Worm (Caenorhabditis elegans) whole organism, young adult: ENCODE measurements around the gene C31H1.2.

Experiments
- B0261.1 ChIP-seq: sonication (generic microtip); optimal IDR thresholded peaks from 2 replicates; lab custom pipeline; 2016; ENCODE audit warnings: mild to moderate bottlenecking, missing genetic modification characterization, moderate library complexity, missing compliant biosample characterization
- B0336.3 ChIP-seq: fragments of 200-800 bp; sonication (Bioruptor generic); IDR thresholded peaks from 2 replicates; pipeline ENCODE4 v1.3.6; 2022; ENCODE audit warnings: missing genetic modification characterization, missing compliant biosample characterization
- F52B5.7 ChIP-seq: sonication (generic microtip); optimal IDR thresholded peaks from 2 replicates; lab custom pipeline; 2016; ENCODE audit warnings: mild to moderate bottlenecking, missing genetic modification characterization, missing compliant biosample characterization
- Y53F4B.3 ChIP-seq: fragments of 200-800 bp; sonication (Bioruptor generic); IDR thresholded peaks from 2 replicates; pipeline ENCODE4 v1.3.6; 2022; ENCODE audit warnings: missing genetic modification reagents, missing genetic modification characterization, missing compliant biosample characterization
- ama-1 ChIP-seq, 3 experiments: fragments of 150-350 bp in 1 of 3; sonication (generic microtip) in 2 of 3; optimal IDR thresholded peaks; 2 replicates each; lab custom pipeline; 2014 to 2018; ENCODE audit warnings: missing biosample characterization in 2 of 3, missing genetic modification characterization in 2 of 3, missing genetic modification reagents in 2 of 3
- atf-7 ChIP-seq: sonication (generic microtip); optimal IDR thresholded peaks from 2 replicates; lab custom pipeline; 2017; ENCODE audit warnings: mild to moderate bottlenecking, missing genetic modification characterization, missing compliant biosample characterization
- attf-5 ChIP-seq: fragments of 200-800 bp; sonication (Bioruptor generic); optimal IDR thresholded peaks from 2 replicates; lab custom pipeline; 2018; ENCODE audit warnings: mild to moderate bottlenecking, missing genetic modification characterization, missing compliant biosample characterization
- bed-1 ChIP-seq: fragments of 200-800 bp; sonication (Bioruptor generic); IDR thresholded peaks from 2 replicates; pipeline ENCODE4 v1.3.6; 2022; ENCODE audit warnings: missing genetic modification reagents, missing genetic modification characterization, missing compliant biosample characterization
- cebp-2 ChIP-seq: fragments of 200-800 bp; sonication (Bioruptor generic); IDR thresholded peaks from 2 replicates; pipeline ENCODE4 v1.3.6; 2022; ENCODE audit warnings: missing genetic modification characterization, missing compliant biosample characterization
- ceh-91 ChIP-seq: fragments of 200-800 bp; sonication (Bioruptor generic); IDR thresholded peaks from 2 replicates; pipeline ENCODE4 v1.3.6; 2022; ENCODE audit warnings: missing genetic modification reagents, missing genetic modification characterization, missing compliant biosample characterization
- chd-7 ChIP-seq: sonication (generic microtip); optimal IDR thresholded peaks from 2 replicates; lab custom pipeline; 2016; ENCODE audit warnings: mild to moderate bottlenecking, missing genetic modification characterization, moderate library complexity, missing compliant biosample characterization
- dox-1 ChIP-seq: fragments of 200-800 bp; sonication (Bioruptor generic); IDR thresholded peaks from 2 replicates; pipeline ENCODE4 v1.3.6; 2022; ENCODE audit warnings: missing genetic modification reagents, missing genetic modification characterization, missing compliant biosample characterization
- dpff-1 ChIP-seq: sonication (generic microtip); optimal IDR thresholded peaks from 2 replicates; lab custom pipeline; 2017; ENCODE audit warnings: mild to moderate bottlenecking, missing genetic modification characterization, missing compliant biosample characterization
- egl-18 ChIP-seq: fragments of 200-800 bp; sonication (Bioruptor generic); IDR thresholded peaks from 2 replicates; pipeline ENCODE4 v1.3.6; 2022; ENCODE audit warnings: missing genetic modification reagents, missing genetic modification characterization, missing compliant biosample characterization
- him-1 ChIP-seq: sonication (generic microtip); optimal IDR thresholded peaks from 2 replicates; lab custom pipeline; 2016; ENCODE audit warnings: missing genotype, missing genetic modification reagents, missing genetic modification characterization, missing compliant biosample characterization
- hlh-12 ChIP-seq: sonication (generic microtip); optimal IDR thresholded peaks from 2 replicates; lab custom pipeline; 2016; ENCODE audit warnings: missing genetic modification characterization, missing compliant biosample characterization
- hmg-1.2 ChIP-seq: fragments of 200-800 bp; sonication (Bioruptor generic); IDR thresholded peaks from 2 replicates; pipeline ENCODE4 v1.3.6; 2022; ENCODE audit warnings: missing genetic modification reagents, missing genetic modification characterization, missing compliant biosample characterization
- hrde-1 ChIP-seq: sonication (generic microtip); optimal IDR thresholded peaks from 2 replicates; lab custom pipeline; 2016; ENCODE audit warnings: missing genetic modification characterization, mild to moderate bottlenecking, missing compliant biosample characterization, moderate library complexity, missing genotype, missing genetic modification reagents, borderline replicate concordance
- let-607 ChIP-seq, 2 experiments: fragments of 200-800 bp in 1 of 2; sonication (Bioruptor generic) in 1 of 2; sonication (generic microtip) in 1 of 2; optimal IDR thresholded peaks; 2 replicates each; lab custom pipeline; 2016 to 2018; ENCODE audit warnings: mild to moderate bottlenecking in 2 of 2, missing compliant biosample characterization in 2 of 2, missing genetic modification characterization in 2 of 2, moderate library complexity in 2 of 2, missing genotype in 1 of 2
- lin-26 ChIP-seq: fragments of 200-800 bp; sonication (Bioruptor generic); IDR thresholded peaks from 2 replicates; pipeline ENCODE4 v1.3.6; 2022; ENCODE audit warnings: missing genetic modification reagents, missing genetic modification characterization, missing compliant biosample characterization
- lin-40 ChIP-seq: sonication (generic microtip); optimal IDR thresholded peaks from 2 replicates; lab custom pipeline; 2016; ENCODE audit warnings: missing genetic modification characterization, mild to moderate bottlenecking, missing compliant biosample characterization, missing genotype, missing genetic modification reagents
- lir-1 ChIP-seq: fragments of 200-800 bp; sonication (Bioruptor generic); conservative IDR thresholded peaks from 2 replicates; pipeline ENCODE4 v1.3.6; 2022; ENCODE audit warnings: missing genetic modification reagents, missing genetic modification characterization, missing compliant biosample characterization
- madf-3 ChIP-seq: fragments of 200-800 bp; sonication (Bioruptor generic); IDR thresholded peaks from 2 replicates; pipeline ENCODE4 v1.3.6; 2022; ENCODE audit warnings: missing genetic modification reagents, missing genetic modification characterization, missing compliant biosample characterization
- mcd-1 ChIP-seq: fragments of 200-800 bp; sonication (Bioruptor generic); IDR thresholded peaks from 2 replicates; pipeline ENCODE4 v1.3.6; 2022; ENCODE audit warnings: missing genetic modification reagents, missing genetic modification characterization, missing compliant biosample characterization
- mes-4 ChIP-seq: sonication (generic microtip); optimal IDR thresholded peaks from 2 replicates; lab custom pipeline; 2016; ENCODE audit warnings: missing genotype, missing genetic modification characterization, missing compliant biosample characterization
- nfyb-1 ChIP-seq: fragments of 200-800 bp; sonication (Bioruptor generic); IDR thresholded peaks from 2 replicates; pipeline ENCODE4 v1.3.6; 2022; ENCODE audit warnings: missing genetic modification reagents, missing genetic modification characterization, missing compliant biosample characterization
- nhr-27 ChIP-seq: fragments of 200-800 bp; sonication (Bioruptor generic); optimal IDR thresholded peaks from 2 replicates; lab custom pipeline; 2018; ENCODE audit warnings: mild to moderate bottlenecking, missing genetic modification characterization, moderate library complexity, missing compliant biosample characterization
- nhr-80 ChIP-seq: sonication (generic microtip); optimal IDR thresholded peaks from 2 replicates; lab custom pipeline; 2016; ENCODE audit warnings: missing genetic modification characterization, missing compliant biosample characterization
- pbrm-1 ChIP-seq: fragments of 200-800 bp; sonication (Bioruptor generic); IDR thresholded peaks from 2 replicates; pipeline ENCODE4 v1.3.6; 2022; ENCODE audit warnings: missing genetic modification reagents, missing genetic modification characterization, missing compliant biosample characterization
- snpc-4 ChIP-seq, 5 experiments: fragments of 150-350 bp in 1 of 5; sonication (generic microtip) in 4 of 5; optimal IDR thresholded peaks; 2 replicates each; lab custom pipeline; 2014 to 2018; ENCODE audit warnings: missing genetic modification characterization in 5 of 5, missing biosample characterization in 3 of 5, antibody characterized with exemption in 2 of 5, mild to moderate bottlenecking in 2 of 5, missing compliant biosample characterization in 2 of 5, missing genotype in 2 of 5, moderate library complexity in 2 of 5, missing genetic modification reagents in 1 of 5
- somi-1 ChIP-seq: fragments of 200-800 bp; sonication (Bioruptor generic); optimal IDR thresholded peaks from 2 replicates; lab custom pipeline; 2018; ENCODE audit warnings: mild to moderate bottlenecking, missing genetic modification characterization, missing compliant biosample characterization
- sptf-2 ChIP-seq: fragments of 200-800 bp; sonication (Bioruptor generic); optimal IDR thresholded peaks from 2 replicates; lab custom pipeline; 2018; ENCODE audit warnings: mild to moderate bottlenecking, missing genetic modification characterization, missing compliant biosample characterization
- tbp1 ChIP-seq: fragments of 200-800 bp; sonication (Bioruptor generic); optimal IDR thresholded peaks from 2 replicates; lab custom pipeline; 2018; ENCODE audit warnings: mild to moderate bottlenecking, missing genetic modification characterization, missing compliant biosample characterization
- zfh-2 ChIP-seq: fragments of 200-800 bp; sonication (Bioruptor generic); conservative IDR thresholded peaks from 2 replicates; pipeline ENCODE4 v1.3.6; 2022; ENCODE audit warnings: missing genetic modification reagents, missing genetic modification characterization, missing compliant biosample characterization
- ztf-25 ChIP-seq: fragments of 200-800 bp; sonication (Bioruptor generic); IDR thresholded peaks from 2 replicates; pipeline ENCODE4 v1.3.6; 2022; ENCODE audit warnings: missing genetic modification reagents, missing genetic modification characterization, missing compliant biosample characterization
- ztf-26 ChIP-seq: sonication (generic microtip); optimal IDR thresholded peaks from 2 replicates; lab custom pipeline; 2017; ENCODE audit warnings: missing genetic modification characterization, missing compliant biosample characterization
- ztf-28 ChIP-seq: fragments of 200-800 bp; sonication (Bioruptor generic); IDR thresholded peaks from 2 replicates; pipeline ENCODE4 v1.3.6; 2022; ENCODE audit warnings: missing genetic modification reagents, missing genetic modification characterization, missing compliant biosample characterization

The C31H1.2 gene

ce11 chrIV:5765652-5766051 is 25.4 kb upstream of the C31H1.2 start:
- peak; percentile 7 for TF ChIP-seq nhr-80
- no peak for TF ChIP-seq F52B5.7 (tag; lab: Kevin White, UChicago)
- no peak for TF ChIP-seq attf-5 (GFP tag; lab: Kevin White, UChicago)

- TF ChIP-seq nhr-27: no peak
- no peak for TF ChIP-seq bed-1 (GFP tag; lab: Robert Waterston, UW)
- TF ChIP-seq ztf-28: no peak
- no peak for TF ChIP-seq cebp-2 (GFP tag; lab: Robert Waterston, UW)
- no peak for TF ChIP-seq B0261.1
- no peak for TF ChIP-seq pbrm-1 (GFP tag; lab: Robert Waterston, UW)
- TF ChIP-seq let-607 (tag; optimal IDR thresholded peaks at IDR 0.05; lab: Kevin White, UChicago): no peak
These were observed 24.3 kb upstream of the C31H1.2 start for ce11 chrIV:5766804-5767203.

ce11 chrIV:5778342-5778741 is 12.8 kb upstream of the C31H1.2 start:
- TF ChIP-seq ztf-25 (GFP tag; lab: Robert Waterston, UW) (no peak), atf-7 (tag; lab: Kevin White, UChicago) (peak; percentile 14), mes-4 (tag; lab: Kevin White, UChicago) (no peak), him-1 (tag; lab: Kevin White, UChicago) (no peak), ama-1 (optimal IDR thresholded peaks at IDR 0.05; lab: Kevin White, UChicago) (no peak), ama-1 (GFP tag; optimal IDR thresholded peaks at IDR 0.05; lab: Kevin White, UChicago) (no peak), chd-7 (tag; lab: Kevin White, UChicago) (no peak), zfh-2 (GFP tag; lab: Robert Waterston, UW) (no peak), lir-1 (no peak), ztf-28 (no peak), snpc-4 (GFP tag; optimal IDR thresholded peaks at IDR 0.05; lab: Kevin White, UChicago) (no peak), snpc-4 (tag; optimal IDR thresholded peaks at IDR 0.05; lab: Kevin White, UChicago) (peak in 1 of 4 experiments; percentile 11), lin-40 (tag; lab: Kevin White, UChicago) (peak; percentile 66), sptf-2 (GFP tag; lab: Kevin White, UChicago) (no peak), tbp1 (GFP tag; lab: Kevin White, UChicago) (peak; percentile 6), hlh-12 (tag; lab: Kevin White, UChicago) (no peak), lin-26 (peak; percentile 60; the same call in 1 of the 2 replicates), nfyb-1 (GFP tag; lab: Robert Waterston, UW) (peak; percentile 50; the same call in 1 of the 2 replicates), madf-3 (GFP tag; lab: Robert Waterston, UW) (no peak), ceh-91 (GFP tag; lab: Robert Waterston, UW) (no peak), dpff-1 (tag; lab: Kevin White, UChicago) (no peak), nhr-80 (peak; percentile 42), somi-1 (GFP tag; lab: Kevin White, UChicago) (peak; percentile 56), hmg-1.2 (GFP tag; lab: Robert Waterston, UW) (peak; percentile 86), B0336.3 (GFP tag; lab: Robert Waterston, UW) (no peak), ztf-26 (tag; lab: Kevin White, UChicago) (peak; percentile 61)

- TF ChIP-seq egl-18 (GFP tag; lab: Robert Waterston, UW): no peak
- no peak for TF ChIP-seq hrde-1 (tag; lab: Kevin White, UChicago)
- TF ChIP-seq mcd-1 (GFP tag; lab: Robert Waterston, UW): no peak
- no peak for TF ChIP-seq Y53F4B.3
- TF ChIP-seq dox-1 (GFP tag; lab: Robert Waterston, UW): no peak
These were observed 11.6 kb upstream of the C31H1.2 start for ce11 chrIV:5779537-5779936.
